Worm (Caenorhabditis elegans): Measurements from ENCODE around the gene col-125.
"Not testable (repeated sequence)": the region's sequence is repeated elsewhere in the genome, so short reads cannot be mapped to it uniquely, and the experiment has no call there.

ce11 chrIV:11198983-11199382 lies 26.3 kb upstream of the col-125 start, which contains the start of gene R07H5.16:
- TF ChIP-seq mdl-1 (tag; optimal IDR thresholded peaks at IDR 0.05); sptf-1 (tag; optimal IDR thresholded peaks at IDR 0.05); unc-30 (tag; optimal IDR thresholded peaks at IDR 0.05); ceh-88 (GFP tag; IDR thresholded peaks at IDR 0.05): not testable (repeated sequence)

Measured in whole organism, L1 larva.